Fruit fly (Drosophila melanogaster): ENCODE data around the gene Jon65Ai.

Jon65Ai gene

dm6 chr3L:6085988-6086387 lies 31.7 kb upstream of the Jon65Ai start (continued):
- no peak for TF ChIP-seq mirr (GFP tag; optimal IDR thresholded peaks at IDR 0.05)
- TF ChIP-seq ham (GFP tag; IDR thresholded peaks at IDR 0.05): no peak
- peak; percentile 69 for TF ChIP-seq sens (GFP tag)
- TF ChIP-seq CG12769 (tag; optimal IDR thresholded peaks at IDR 0.05): no peak
- TF ChIP-seq Hsf (GFP tag; optimal IDR thresholded peaks at IDR 0.05): peak; percentile 7
- TF ChIP-seq unpg (GFP tag; optimal IDR thresholded peaks at IDR 0.05): peak; percentile 65
- peak; percentile 15 for TF ChIP-seq maf-S (GFP tag; optimal IDR thresholded peaks at IDR 0.05)
- TF ChIP-seq Awh (GFP tag; IDR thresholded peaks at IDR 0.05): no peak
- no peak for TF ChIP-seq zen (tag; optimal IDR thresholded peaks at IDR 0.05)
- TF ChIP-seq CG30403 (GFP tag; optimal IDR thresholded peaks at IDR 0.05): peak; percentile 47
- no peak for TF ChIP-seq ems (GFP tag; optimal IDR thresholded peaks at IDR 0.05)
- TF ChIP-seq nmo (GFP tag; optimal IDR thresholded peaks at IDR 0.05): peak; percentile 24
- TF ChIP-seq CG9797 (GFP tag; optimal IDR thresholded peaks at IDR 0.05): no peak
- peak; percentile 72 for TF ChIP-seq Med (GFP tag)
- no peak for TF ChIP-seq CG2199 (GFP tag; IDR thresholded peaks at IDR 0.05)
- peak; percentile 70 for TF ChIP-seq Ets65A (GFP tag)
- peak; percentile 21; the same call in 1 of the 3 replicates for TF ChIP-seq ken (GFP tag; IDR thresholded peaks at IDR 0.05)
- 0 out of 2 replicates have a peak, but pooled peaks have one; percentile 11 for TF ChIP-seq CG31441 (GFP tag; IDR thresholded peaks at IDR 0.05)
- peak; percentile 14 for TF ChIP-seq CG7786 (GFP tag; optimal IDR thresholded peaks at IDR 0.05)
- no peak for TF ChIP-seq CG14965 (GFP tag; optimal IDR thresholded peaks at IDR 0.05; ENCODE audit: borderline replicate concordance)
- peak; percentile 37 for TF ChIP-seq az2 (GFP tag; optimal IDR thresholded peaks at IDR 0.05)
- peak; percentile 11 for TF ChIP-seq Myb (GFP tag; optimal IDR thresholded peaks at IDR 0.05)
- TF ChIP-seq CG9932 (GFP tag; IDR thresholded peaks at IDR 0.05): peak; percentile 51; the same call in 1 of the 2 replicates
- TF ChIP-seq CG6791 (GFP tag; IDR thresholded peaks at IDR 0.05; ENCODE audit: partially characterized antibody): no peak
- TF ChIP-seq CG2889 (GFP tag; IDR thresholded peaks at IDR 0.05): 0 out of 3 replicates have a peak, but pooled peaks have one; percentile 33
- peak; percentile 14 for TF ChIP-seq Hr3 (GFP tag; optimal IDR thresholded peaks at IDR 0.05)
- TF ChIP-seq YL-1 (GFP tag; optimal IDR thresholded peaks at IDR 0.05): no peak
- no peak for TF ChIP-seq tll (GFP tag; optimal IDR thresholded peaks at IDR 0.05)
- TF ChIP-seq gsb-n (tag; optimal IDR thresholded peaks at IDR 0.05): no peak
- TF ChIP-seq CG12659 (GFP tag; optimal IDR thresholded peaks at IDR 0.05): peak; percentile 9
- TF ChIP-seq CG2678 (tag; optimal IDR thresholded peaks at IDR 0.05): peak; percentile 50
- no peak for TF ChIP-seq ranshi (GFP tag; IDR thresholded peaks at IDR 0.05)
- TF ChIP-seq CG12391 (tag; optimal IDR thresholded peaks at IDR 0.05): peak; percentile 27
- TF ChIP-seq Rfx (GFP tag; IDR thresholded peaks at IDR 0.05): no peak
- TF ChIP-seq chif (GFP tag; optimal IDR thresholded peaks at IDR 0.05): peak; percentile 27 to 29
- no peak for TF ChIP-seq CG8290 (GFP tag; optimal IDR thresholded peaks at IDR 0.05)
- TF ChIP-seq CG8290 (tag; optimal IDR thresholded peaks at IDR 0.05): peak in 1 of 2 experiments; percentile 5
- peak; percentile 38 for TF ChIP-seq CG8388 (GFP tag; optimal IDR thresholded peaks at IDR 0.05)
- TF ChIP-seq mam (GFP tag; optimal IDR thresholded peaks at IDR 0.05): peak; percentile 47
- no peak for TF ChIP-seq CG11247 (GFP tag; IDR thresholded peaks at IDR 0.05)
- peak; percentile 36 for TF ChIP-seq CG7556 (GFP tag; optimal IDR thresholded peaks at IDR 0.05)
- peak; percentile 70 for TF ChIP-seq gem (tag; optimal IDR thresholded peaks at IDR 0.05)
- peak; percentile 24 for TF ChIP-seq bab2 (GFP tag; optimal IDR thresholded peaks at IDR 0.05)
- peak in 1 of 2 experiments; percentile 55 for TF ChIP-seq bsh (GFP tag; optimal IDR thresholded peaks at IDR 0.05)
- peak; percentile 45 for TF ChIP-seq CG9817 (tag; optimal IDR thresholded peaks at IDR 0.05)
- TF ChIP-seq CG17328 (GFP tag; IDR thresholded peaks at IDR 0.05): 0 out of 2 replicates have a peak, but pooled peaks have one; percentile 43
- no peak for TF ChIP-seq wor (GFP tag; IDR thresholded peaks at IDR 0.05)
- peak; percentile 68 for TF ChIP-seq slbo (GFP tag; IDR thresholded peaks at IDR 0.05)
- TF ChIP-seq ara (GFP tag; IDR thresholded peaks at IDR 0.05): no peak
- TF ChIP-seq CG12155 (GFP tag; optimal IDR thresholded peaks at IDR 0.05): peak; percentile 23
- TF ChIP-seq ATbp (GFP tag; optimal IDR thresholded peaks at IDR 0.05): peak; percentile 27
